Worm (Caenorhabditis elegans) whole organism, mixed stage, embryonic: ENCODE results near the gene ZK470.14.

Source experiments
- ceh-43 ChIP-seq: fragments of 200-800 bp; sonication (Bioruptor generic); optimal IDR thresholded peaks from 2 replicates; lab custom pipeline; 2018; ENCODE audit warnings: mild to moderate bottlenecking, missing genetic modification characterization, moderate library complexity, missing compliant biosample characterization
- cnd-1 ChIP-seq: fragments of 200-800 bp; sonication (Bioruptor generic); optimal IDR thresholded peaks from 2 replicates; lab custom pipeline; 2018; ENCODE audit warnings: mild to moderate bottlenecking, missing genetic modification characterization, missing compliant biosample characterization
- elt-3 ChIP-seq: fragments of 150-350 bp; optimal IDR thresholded peaks from 2 replicates; lab custom pipeline; 2014; ENCODE audit warnings: missing biosample characterization, missing genetic modification characterization
- lsy-2 ChIP-seq: fragments of 150-350 bp; optimal IDR thresholded peaks from 2 replicates; lab custom pipeline; 2014; ENCODE audit warnings: missing biosample characterization, missing genetic modification characterization
- nhr-2 ChIP-seq: fragments of 150-350 bp; optimal IDR thresholded peaks from 2 replicates; lab custom pipeline; 2014; ENCODE audit warnings: missing biosample characterization, missing genetic modification characterization
- nhr-237 ChIP-seq: fragments of 150-350 bp; optimal IDR thresholded peaks from 2 replicates; lab custom pipeline; 2014; ENCODE audit warnings: missing biosample characterization, missing genetic modification characterization
- snpc-4 ChIP-seq: fragments of 150-350 bp; optimal IDR thresholded peaks from 2 replicates; lab custom pipeline; 2014; ENCODE audit warnings: missing biosample characterization, missing genetic modification characterization

DNA sequence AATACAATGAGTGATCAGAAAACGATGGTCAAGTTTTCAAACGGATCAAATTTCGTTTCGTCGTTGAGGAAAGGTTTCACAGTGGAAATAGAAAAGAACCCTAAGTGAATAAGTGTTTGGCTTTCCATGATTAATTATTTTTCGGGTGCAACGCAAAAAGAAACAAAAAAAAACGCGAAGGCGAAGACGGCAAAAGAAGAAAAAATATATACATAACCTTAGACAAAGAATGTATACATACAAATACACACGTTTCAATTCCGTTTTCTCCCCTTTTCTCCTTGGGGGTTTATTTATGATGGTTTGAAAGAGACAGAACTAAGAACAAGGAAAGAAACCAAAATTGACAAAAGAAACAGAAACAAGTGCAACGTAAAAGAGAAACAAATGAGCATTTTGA is 5.3 kb upstream of the ZK470.14 start:
- TF ChIP-seq nhr-2 (no peak), lsy-2 (tag; lab: Kevin White, UChicago) (no peak), nhr-237 (no peak), cnd-1 (tag; lab: Kevin White, UChicago) (no peak), snpc-4 (tag; lab: Kevin White, UChicago) (no peak), ceh-43 (GFP tag; lab: Kevin White, UChicago) (no peak), elt-3 (tag; lab: Kevin White, UChicago) (no peak)
